Fruit fly (Drosophila melanogaster): ENCODE results near the gene CG46468.

Gene CG46468

DNA sequence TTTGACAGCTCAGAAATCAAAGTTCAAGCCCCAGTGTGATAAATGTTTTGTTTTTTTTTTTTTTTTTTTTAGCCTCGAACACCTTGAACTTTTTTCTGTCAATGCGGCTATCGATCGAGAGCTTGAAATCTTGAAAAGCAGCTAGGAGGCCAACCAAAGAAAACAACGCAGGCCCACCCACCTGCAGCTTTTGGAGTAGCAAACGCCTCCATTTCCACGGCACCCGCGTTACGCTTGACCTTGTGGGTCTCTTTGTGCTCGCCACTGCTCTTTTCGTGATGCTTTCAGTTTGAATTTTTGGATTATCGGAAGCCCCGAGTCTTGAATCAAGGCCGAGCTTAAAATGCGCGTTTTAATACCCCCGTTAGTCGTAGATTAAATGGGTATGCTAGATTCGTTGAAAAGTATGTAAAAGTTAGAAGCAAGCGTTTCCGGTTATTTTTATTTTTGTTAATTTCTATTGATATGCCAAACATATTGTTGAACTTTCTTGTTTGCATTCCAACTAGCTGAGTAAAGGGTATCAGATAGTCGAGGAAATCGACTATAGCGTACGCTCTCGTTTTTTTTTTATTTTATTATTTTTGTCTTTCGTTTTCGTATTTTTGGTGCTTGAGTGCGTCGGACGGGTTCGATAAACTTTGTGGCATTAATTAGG lies 62.3 kb downstream of the CG46468 start (continued):
- TF ChIP-seq CG14050 (GFP tag; IDR thresholded peaks at IDR 0.05), result peak; percentile 77
- no peak for TF ChIP-seq Dref (GFP tag; IDR thresholded peaks at IDR 0.05)
- no peak for TF ChIP-seq CG8281 (tag; optimal IDR thresholded peaks at IDR 0.05)
- no peak for TF ChIP-seq fu2 (GFP tag; optimal IDR thresholded peaks at IDR 0.05)
- peak; percentile 69 for TF ChIP-seq Mrtf (GFP tag; IDR thresholded peaks at IDR 0.05)
- TF ChIP-seq CG17385 (GFP tag; optimal IDR thresholded peaks at IDR 0.05), result peak; percentile 77
- no peak for TF ChIP-seq tll (GFP tag; optimal IDR thresholded peaks at IDR 0.05)
- peak; percentile 38 for TF ChIP-seq CG18476 (GFP tag; optimal IDR thresholded peaks at IDR 0.05)
- peak in 1 of 2 experiments; percentile 78 for TF ChIP-seq bsh (GFP tag; optimal IDR thresholded peaks at IDR 0.05)
- peak; percentile 47 for TF ChIP-seq CG31224 (GFP tag; IDR thresholded peaks at IDR 0.05)
- TF ChIP-seq Gug (GFP tag; IDR thresholded peaks at IDR 0.05), result 0 out of 4 replicates have a peak, but pooled peaks have one; percentile 17
- peak; percentile 79 for TF ChIP-seq Hmr (GFP tag; optimal IDR thresholded peaks at IDR 0.05)
- TF ChIP-seq CG10654 (GFP tag; optimal IDR thresholded peaks at IDR 0.05), result no peak
- TF ChIP-seq fd102C (GFP tag; optimal IDR thresholded peaks at IDR 0.05), result no peak
- TF ChIP-seq dpn (GFP tag; optimal IDR thresholded peaks at IDR 0.05), result peak in 1 of 2 experiments; percentile 69
- TF ChIP-seq CG12104 (GFP tag; optimal IDR thresholded peaks at IDR 0.05), result peak; percentile 36
- TF ChIP-seq danr (GFP tag; IDR thresholded peaks at IDR 0.05), result peak; percentile 55; the same call in 1 of the 2 replicates
- no peak for TF ChIP-seq schlank (tag; optimal IDR thresholded peaks at IDR 0.05)
- TF ChIP-seq mld (GFP tag; IDR thresholded peaks at IDR 0.05; ENCODE audit: partially characterized antibody), result no peak
- TF ChIP-seq CG34376 (GFP tag; optimal IDR thresholded peaks at IDR 0.05), result no peak
- peak; percentile 55 for TF ChIP-seq ap (GFP tag; IDR thresholded peaks at IDR 0.05)
- TF ChIP-seq HLH3B (GFP tag; IDR thresholded peaks at IDR 0.05), result peak; percentile 89
- no peak for TF ChIP-seq dm (GFP tag; optimal IDR thresholded peaks at IDR 0.05)
- peak; percentile 65 for TF ChIP-seq CG18599 (GFP tag; optimal IDR thresholded peaks at IDR 0.05)
- peak; percentile 88 for TF ChIP-seq gem (tag; optimal IDR thresholded peaks at IDR 0.05)
- peak; percentile 85 for TF ChIP-seq oc (tag; optimal IDR thresholded peaks at IDR 0.05)
- peak; percentile 64; the same call in 2 of the 3 replicates for TF ChIP-seq CG7357 (GFP tag; IDR thresholded peaks at IDR 0.05)
- peak; percentile 67 for TF ChIP-seq CG10209 (GFP tag; optimal IDR thresholded peaks at IDR 0.05)
- peak; percentile 82 for TF ChIP-seq D19B (GFP tag; optimal IDR thresholded peaks at IDR 0.05)
- peak; percentile 76 for TF ChIP-seq CG32772 (GFP tag; IDR thresholded peaks at IDR 0.05)
- peak; percentile 71 for TF ChIP-seq E2f2 (GFP tag; IDR thresholded peaks at IDR 0.05)
- peak; percentile 72 for TF ChIP-seq CG17359 (tag; optimal IDR thresholded peaks at IDR 0.05)
- no peak for TF ChIP-seq mirr (GFP tag; optimal IDR thresholded peaks at IDR 0.05)
- no peak for TF ChIP-seq CG17802 (tag; optimal IDR thresholded peaks at IDR 0.05)
- peak; percentile 69 for TF ChIP-seq lab (GFP tag; optimal IDR thresholded peaks at IDR 0.05)
- TF ChIP-seq CG15514 (GFP tag; optimal IDR thresholded peaks at IDR 0.05), result peak; percentile 20
- peak; percentile 79 for TF ChIP-seq CG32532 (GFP tag; IDR thresholded peaks at IDR 0.05)
- peak; percentile 79 for TF ChIP-seq CG12391 (tag; optimal IDR thresholded peaks at IDR 0.05)
- no peak for TF ChIP-seq Sry-β (GFP tag; optimal IDR thresholded peaks at IDR 0.05)
- TF ChIP-seq Camta (GFP tag; optimal IDR thresholded peaks at IDR 0.05), result peak; percentile 21
- TF ChIP-seq lbe (GFP tag; optimal IDR thresholded peaks at IDR 0.05), result no peak
- TF ChIP-seq Gsc (GFP tag; IDR thresholded peaks at IDR 0.05), result no peak
- TF ChIP-seq gro (GFP tag; optimal IDR thresholded peaks at IDR 0.05), result no peak
- no peak for TF ChIP-seq dati (GFP tag; IDR thresholded peaks at IDR 0.05)
- TF ChIP-seq CG3838 (GFP tag; optimal IDR thresholded peaks at IDR 0.05), result no peak
- no peak for TF ChIP-seq CG4617 (GFP tag; optimal IDR thresholded peaks at IDR 0.05; ENCODE audit: borderline replicate concordance)
- no peak for TF ChIP-seq Hmx (GFP tag; optimal IDR thresholded peaks at IDR 0.05)
- peak in 1 of 2 experiments; percentile 44 for TF ChIP-seq Eip74EF (GFP tag; optimal IDR thresholded peaks at IDR 0.05)
- TF ChIP-seq tio (GFP tag; optimal IDR thresholded peaks at IDR 0.05), result peak; percentile 51
